Worm (Caenorhabditis elegans) whole organism, midembryonic: Measurements from ENCODE around the gene adk-1.

Source experiments
- klf-2 ChIP-seq: fragments of 200-800 bp; sonication (Bioruptor generic); conservative IDR thresholded peaks from 2 replicates; pipeline ENCODE4 v1.3.6; 2022; ENCODE audit warnings: missing genetic modification reagents, missing genetic modification characterization, missing compliant biosample characterization
- ztf-23 ChIP-seq: fragments of 200-800 bp; sonication (Bioruptor generic); IDR thresholded peaks from 2 replicates; pipeline ENCODE4 v1.3.6; 2022; ENCODE audit warnings: missing genetic modification reagents, missing genetic modification characterization, missing compliant biosample characterization

ce11 chrIV:11211547-11211946, 916 bp upstream of the adk-1 start:
- no peak for TF ChIP-seq klf-2
- no peak for TF ChIP-seq ztf-23 (GFP tag; lab: Robert Waterston, UW)
